Worm (Caenorhabditis elegans) whole organism, late embryonic: Measurements from ENCODE around the gene pri-1.

Source experiments
- C08G9.2 ChIP-seq: sonication (generic microtip); optimal IDR thresholded peaks from 2 replicates; lab custom pipeline; 2016; ENCODE audit warnings: mild to moderate bottlenecking, missing genetic modification characterization, moderate library complexity, missing compliant biosample characterization
- C38D4.7 ChIP-seq: fragments of 200-800 bp; sonication (Bioruptor generic); optimal IDR thresholded peaks from 2 replicates; lab custom pipeline; 2018; ENCODE audit warnings: mild to moderate bottlenecking, missing genetic modification characterization, moderate library complexity, missing compliant biosample characterization
- K02D7.2 ChIP-seq: sonication (generic microtip); optimal IDR thresholded peaks from 2 replicates; lab custom pipeline; 2017; ENCODE audit warnings: mild to moderate bottlenecking, missing genetic modification characterization, missing compliant biosample characterization
- ahr-1 ChIP-seq: sonication (generic microtip); optimal IDR thresholded peaks from 2 replicates; lab custom pipeline; 2016; ENCODE audit warnings: missing genetic modification characterization, missing compliant biosample characterization
- ama-1 ChIP-seq: fragments of 150-350 bp; optimal IDR thresholded peaks from 2 replicates; lab custom pipeline; 2014
- ceh-14 ChIP-seq: sonication (generic microtip); optimal IDR thresholded peaks from 2 replicates; lab custom pipeline; 2016; ENCODE audit warnings: missing genotype, missing genetic modification characterization, missing compliant biosample characterization
- ceh-18 ChIP-seq: sonication (generic microtip); optimal IDR thresholded peaks from 2 replicates; lab custom pipeline; 2016; ENCODE audit warnings: missing genetic modification characterization, missing compliant biosample characterization
- ceh-19 ChIP-seq: fragments of 200-800 bp; sonication (Bioruptor generic); optimal IDR thresholded peaks from 2 replicates; lab custom pipeline; 2018; ENCODE audit warnings: mild to moderate bottlenecking, missing genetic modification characterization, missing compliant biosample characterization
- ceh-2 ChIP-seq: sonication (generic microtip); optimal IDR thresholded peaks from 2 replicates; lab custom pipeline; 2016; ENCODE audit warnings: missing genotype, missing genetic modification characterization, missing compliant biosample characterization
- ceh-22 ChIP-seq: sonication (generic microtip); optimal IDR thresholded peaks from 2 replicates; lab custom pipeline; 2017; ENCODE audit warnings: missing biosample characterization, missing genetic modification characterization
- ceh-24 ChIP-seq: sonication (generic microtip); optimal IDR thresholded peaks from 2 replicates; lab custom pipeline; 2016; ENCODE audit warnings: mild to moderate bottlenecking, missing genetic modification characterization, missing compliant biosample characterization
- ceh-30 ChIP-seq: fragments of 150-350 bp; optimal IDR thresholded peaks from 2 replicates; lab custom pipeline; 2014; ENCODE audit warnings: missing biosample characterization, missing genetic modification characterization
- ceh-31 ChIP-seq: sonication (generic microtip); optimal IDR thresholded peaks from 2 replicates; lab custom pipeline; 2016; ENCODE audit warnings: missing genetic modification characterization, missing compliant biosample characterization
- ceh-45 ChIP-seq: fragments of 200-800 bp; sonication (Bioruptor generic); IDR thresholded peaks from 2 replicates; pipeline ENCODE4 v1.3.6; 2022; ENCODE audit warnings: missing genetic modification reagents, missing genetic modification characterization, missing compliant biosample characterization
- ceh-48 ChIP-seq: sonication (generic microtip); optimal IDR thresholded peaks from 2 replicates; lab custom pipeline; 2016; ENCODE audit warnings: missing genetic modification characterization, inconsistent platforms, missing compliant biosample characterization
- ceh-6 ChIP-seq: fragments of 200-800 bp; sonication (Bioruptor generic); optimal IDR thresholded peaks from 2 replicates; lab custom pipeline; 2018; ENCODE audit warnings: mild to moderate bottlenecking, missing genetic modification characterization, missing compliant biosample characterization
- fkh-6 ChIP-seq: sonication (generic microtip); optimal IDR thresholded peaks from 2 replicates; lab custom pipeline; 2016; ENCODE audit warnings: missing genetic modification characterization, missing compliant biosample characterization
- gmeb-2 ChIP-seq: sonication (generic microtip); optimal IDR thresholded peaks from 2 replicates; lab custom pipeline; 2016; ENCODE audit warnings: missing genetic modification characterization, inconsistent platforms, missing compliant biosample characterization
- hlh-8 ChIP-seq: sonication (generic microtip); optimal IDR thresholded peaks from 2 replicates; lab custom pipeline; 2016; ENCODE audit warnings: missing genotype, missing genetic modification characterization, missing compliant biosample characterization
- nfya-1 ChIP-seq: sonication (generic microtip); optimal IDR thresholded peaks from 2 replicates; lab custom pipeline; 2017; ENCODE audit warnings: missing genetic modification characterization, mild to moderate bottlenecking, missing compliant biosample characterization, antibody characterized with exemption, moderate library complexity
- nhr-232 ChIP-seq: sonication (generic microtip); optimal IDR thresholded peaks from 2 replicates; lab custom pipeline; 2016; ENCODE audit warnings: missing genetic modification characterization, missing compliant biosample characterization
- odd-2 ChIP-seq: sonication (generic microtip); optimal IDR thresholded peaks from 2 replicates; lab custom pipeline; 2017; ENCODE audit warnings: antibody characterized with exemption, mild to moderate bottlenecking, missing genetic modification characterization, missing compliant biosample characterization
- pag-3 ChIP-seq: sonication (generic microtip); optimal IDR thresholded peaks from 2 replicates; lab custom pipeline; 2016; ENCODE audit warnings: missing compliant biosample characterization, missing genetic modification characterization, borderline replicate concordance
- pat-9 ChIP-seq: fragments of 200-800 bp; sonication (Bioruptor generic); optimal IDR thresholded peaks from 2 replicates; lab custom pipeline; 2018; ENCODE audit warnings: mild to moderate bottlenecking, missing genetic modification characterization, moderate library complexity, missing compliant biosample characterization
- pax-1 ChIP-seq: fragments of 150-350 bp; optimal IDR thresholded peaks from 2 replicates; lab custom pipeline; 2014; ENCODE audit warnings: missing biosample characterization, missing genetic modification characterization
- pha-2 ChIP-seq: sonication (generic microtip); optimal IDR thresholded peaks from 2 replicates; lab custom pipeline; 2017; ENCODE audit warnings: mild to moderate bottlenecking, missing genetic modification characterization, missing compliant biosample characterization
- pqm-1 ChIP-seq: sonication (generic microtip); optimal IDR thresholded peaks from 2 replicates; lab custom pipeline; 2016; ENCODE audit warnings: missing genetic modification characterization, missing compliant biosample characterization
- pros-1 ChIP-seq: fragments of 150-350 bp; optimal IDR thresholded peaks from 2 replicates; lab custom pipeline; 2014; ENCODE audit warnings: missing biosample characterization, missing genetic modification reagents, missing genetic modification characterization
- sox-2 ChIP-seq: fragments of 200-800 bp; sonication (Bioruptor generic); IDR thresholded peaks from 2 replicates; pipeline ENCODE4 v1.3.6; 2022; ENCODE audit warnings: missing genetic modification reagents, missing genetic modification characterization, missing compliant biosample characterization
- sox-4 ChIP-seq: sonication (generic microtip); optimal IDR thresholded peaks from 2 replicates; lab custom pipeline; 2017; ENCODE audit warnings: mild to moderate bottlenecking, missing genetic modification characterization, inconsistent platforms, missing compliant biosample characterization
- tbx-2 ChIP-seq: sonication (generic microtip); optimal IDR thresholded peaks from 2 replicates; lab custom pipeline; 2016; ENCODE audit warnings: missing genetic modification characterization, missing compliant biosample characterization
- tbx-7 ChIP-seq: sonication (generic microtip); optimal IDR thresholded peaks from 2 replicates; lab custom pipeline; 2016; ENCODE audit warnings: missing genotype, missing genetic modification characterization, missing compliant biosample characterization
- unc-42 ChIP-seq: sonication (generic microtip); optimal IDR thresholded peaks from 2 replicates; lab custom pipeline; 2016; ENCODE audit warnings: missing genotype, missing genetic modification characterization, missing compliant biosample characterization
- unc-55 ChIP-seq: sonication (generic microtip); optimal IDR thresholded peaks from 2 replicates; lab custom pipeline; 2017; ENCODE audit warnings: missing biosample characterization, missing genetic modification reagents, missing genetic modification characterization
- unc-86 ChIP-seq: sonication (generic microtip); optimal IDR thresholded peaks from 2 replicates; lab custom pipeline; 2016; ENCODE audit warnings: missing genetic modification characterization, missing compliant biosample characterization
- ztf-16 ChIP-seq: sonication (generic microtip); optimal IDR thresholded peaks from 2 replicates; lab custom pipeline; 2017; ENCODE audit warnings: missing genetic modification characterization, missing compliant biosample characterization

The pri-1 gene

ce11 chrIII:9619079-9619761 lies 5.1 kb upstream of the pri-1 start, which contains the start of gene hlh-11 (continued):
- TF ChIP-seq sox-2 (no peak), C38D4.7 (GFP tag; lab: Kevin White, UChicago) (no peak), ceh-48 (tag; lab: Kevin White, UChicago) (no peak), unc-42 (tag; lab: Kevin White, UChicago) (peak; percentile 59), fkh-6 (tag; lab: Kevin White, UChicago) (no peak), unc-86 (tag; lab: Kevin White, UChicago) (no peak), nfya-1 (tag; lab: Kevin White, UChicago) (peak; percentile 77), ceh-19 (no peak), pros-1 (tag; lab: Kevin White, UChicago) (no peak), nhr-232 (tag; lab: Kevin White, UChicago) (no peak), K02D7.2 (tag; lab: Kevin White, UChicago) (no peak), ama-1 (lab: Kevin White, UChicago) (no peak), odd-2 (tag; lab: Kevin White, UChicago) (no peak), ceh-2 (tag; lab: Kevin White, UChicago) (no peak), C08G9.2 (tag; lab: Kevin White, UChicago) (no peak), ceh-45 (GFP tag; lab: Robert Waterston, UW) (no peak), ceh-24 (tag; lab: Kevin White, UChicago) (no peak), ceh-22 (no peak), ztf-16 (tag; lab: Kevin White, UChicago) (no peak), ceh-6 (GFP tag; lab: Kevin White, UChicago) (peak; percentile 23), pha-2 (no peak), tbx-2 (tag; lab: Kevin White, UChicago) (peak; percentile 58), pax-1 (tag; lab: Kevin White, UChicago) (no peak), ceh-18 (tag; lab: Kevin White, UChicago) (peak; percentile 96), sox-4 (tag; lab: Kevin White, UChicago) (peak; percentile 30), ahr-1 (tag; lab: Kevin White, UChicago) (no peak)

- TF ChIP-seq nfya-1 (tag; lab: Kevin White, UChicago) (peak; percentile 52), ztf-16 (tag; lab: Kevin White, UChicago) (no peak)
Observed at ce11 chrIII:9617599-9618262, 3.6 kb upstream of the pri-1 start.

ce11 chrIII:9616933-9617332 lies 2.9 kb upstream of the pri-1 start:
- TF ChIP-seq hlh-8 (tag; lab: Kevin White, UChicago) (no peak), pag-3 (tag; lab: Kevin White, UChicago) (no peak), ceh-31 (tag; lab: Kevin White, UChicago) (no peak), ceh-2 (tag; lab: Kevin White, UChicago) (no peak), unc-42 (tag; lab: Kevin White, UChicago) (no peak), tbx-7 (tag; lab: Kevin White, UChicago) (no peak), gmeb-2 (tag; lab: Kevin White, UChicago) (no peak), pat-9 (tag; lab: Kevin White, UChicago) (no peak)

- peak; percentile 5 for TF ChIP-seq unc-55 (GFP tag; lab: Kevin White, UChicago)
- TF ChIP-seq pax-1 (tag; lab: Kevin White, UChicago): no peak
- TF ChIP-seq pros-1 (tag; lab: Kevin White, UChicago): no peak
- no peak for TF ChIP-seq ceh-30
- TF ChIP-seq ceh-31 (tag; lab: Kevin White, UChicago): peak; percentile 37
- no peak for TF ChIP-seq pqm-1
- peak; percentile 39 for TF ChIP-seq ceh-14 (tag; lab: Kevin White, UChicago)
- TF ChIP-seq nfya-1 (tag; lab: Kevin White, UChicago): peak; percentile 55
- TF ChIP-seq ceh-48 (tag; lab: Kevin White, UChicago): peak; percentile 76
- TF ChIP-seq, all 69 proteins: peak for 5
Observed at ce11 chrIII:9616426-9616825, 2.3 kb upstream of the pri-1 start, which contains the start of gene hcp-3. hcp-3 (minus strand) TSS chrIII:9616470.
